Fruit fly (Drosophila melanogaster) ovary, adult (tissue): ENCODE results near the gene CG32706.
"Not testable (repeated sequence)": the region's sequence is repeated elsewhere in the genome, so short reads cannot be mapped to it uniquely, and the experiment has no call there.

ENCODE experiments used
- CG17801 ChIP-seq: fragments of 200-800 bp; optimal IDR thresholded peaks from 2 replicates; lab custom pipeline; 2019; ENCODE audit warnings: missing biosample characterization, mild to moderate bottlenecking, missing genetic modification characterization, moderate library complexity; ENCODE audit not compliant: partially characterized antibody

Gene CG32706

DNA sequence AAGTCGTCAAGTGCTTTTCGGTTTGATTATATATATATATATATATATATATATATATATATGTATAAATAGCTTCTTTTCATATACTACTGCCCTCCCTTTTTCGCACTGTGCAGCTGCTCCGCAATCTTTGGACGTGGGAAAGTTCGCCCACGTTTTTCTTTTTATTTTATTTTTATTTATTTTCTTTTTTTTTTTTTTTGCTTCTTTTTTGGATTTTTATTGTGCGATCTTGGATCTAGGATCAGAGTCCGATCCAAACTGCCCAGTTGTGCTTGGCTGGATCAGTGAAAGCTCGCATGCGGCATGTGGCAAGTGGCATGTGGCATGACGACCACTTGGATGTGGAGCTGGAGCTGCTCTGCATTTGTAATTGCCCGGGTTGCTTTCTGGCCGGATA is 23.5 kb upstream of the CG32706 start:
- TF ChIP-seq CG17801 (GFP tag; lab: Kevin White, UChicago) = no peak

DNA sequence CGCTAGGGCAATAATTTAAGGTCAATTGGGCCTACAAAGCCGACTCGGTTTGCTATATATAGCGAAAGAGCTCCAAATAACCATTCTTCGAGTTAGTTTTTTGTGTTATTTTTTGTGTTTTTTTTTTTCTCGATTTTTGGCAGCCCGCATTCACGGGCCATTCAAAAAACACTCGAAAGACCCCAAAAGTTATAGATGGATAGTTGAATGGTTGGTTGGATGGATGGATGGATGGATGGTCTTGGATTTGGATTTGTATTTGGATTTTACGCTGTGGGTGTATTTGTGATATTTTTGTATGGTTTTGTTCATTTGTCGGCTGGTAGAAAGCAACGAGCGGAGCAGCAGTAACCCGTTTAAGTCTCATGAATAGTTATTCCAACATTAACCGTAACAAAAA is 22.9 kb upstream of the CG32706 start:
- TF ChIP-seq CG17801 (GFP tag; lab: Kevin White, UChicago) = no peak

DNA sequence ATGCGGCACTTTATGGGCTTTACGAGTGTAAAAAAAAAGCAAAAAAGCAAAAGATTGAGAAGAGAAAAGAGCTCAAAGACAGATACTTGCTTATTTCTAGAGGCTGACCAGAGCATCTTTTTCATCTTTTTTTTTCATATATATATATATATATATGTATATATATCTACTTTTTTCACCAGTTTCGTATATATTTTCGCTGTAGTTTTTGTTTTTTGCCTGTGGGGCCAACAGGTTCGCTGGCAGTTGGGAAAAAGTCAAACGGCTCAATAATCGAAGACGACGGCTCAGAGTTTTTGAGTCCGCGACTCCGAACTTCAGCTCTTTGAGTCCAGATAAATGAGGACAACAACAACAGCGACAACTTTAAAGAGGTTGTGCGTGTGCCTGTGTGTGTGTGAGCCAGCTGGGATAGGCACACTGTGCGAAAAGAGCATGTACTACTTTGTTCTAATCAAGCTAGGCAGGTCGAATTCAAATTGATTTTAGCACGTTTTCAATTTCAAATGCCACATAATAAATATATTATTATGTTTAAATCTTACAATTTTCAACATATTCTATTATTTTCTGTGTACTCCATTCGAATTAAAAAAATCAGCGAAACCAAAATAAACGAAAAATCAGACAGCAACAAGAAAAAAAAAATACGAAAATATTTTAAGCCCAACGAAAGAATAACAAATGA is 20.0 kb upstream of the CG32706 start:
- TF ChIP-seq CG17801 (GFP tag; lab: Kevin White, UChicago) = no peak

DNA sequence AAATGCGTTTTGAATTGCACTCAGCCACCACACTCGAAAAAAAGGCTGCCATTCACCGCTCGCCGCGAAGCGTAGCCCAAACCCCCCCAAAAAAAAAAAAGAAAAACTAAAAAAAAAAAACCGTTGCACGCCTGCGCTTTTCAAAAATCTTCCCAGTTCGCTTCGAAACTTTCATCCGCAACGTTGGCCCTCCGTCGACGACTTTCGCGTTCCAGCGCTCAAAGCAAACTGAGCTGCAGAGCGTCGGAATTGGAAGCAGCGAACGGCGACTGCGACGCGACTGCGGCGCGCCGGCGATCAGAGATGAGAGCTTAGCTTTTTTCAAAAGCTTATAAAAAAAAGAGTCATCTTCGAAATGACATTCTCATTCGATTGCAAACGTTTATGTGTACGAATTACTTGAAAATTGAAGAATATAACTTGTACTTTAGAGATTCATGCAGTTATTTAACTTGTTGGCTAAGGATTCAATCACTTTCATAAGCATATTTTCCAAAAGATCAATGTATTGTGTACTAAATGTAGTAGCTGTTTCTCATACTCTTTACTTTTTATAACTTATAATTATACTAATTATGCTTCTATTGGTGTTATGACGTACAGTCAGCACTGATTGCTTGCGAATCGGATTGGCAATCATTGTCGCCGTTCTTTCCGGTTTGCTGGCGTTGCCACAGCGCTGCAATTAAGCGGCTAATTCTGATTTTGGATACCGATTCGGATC is 19.0 kb upstream of the CG32706 start, which contains the start of gene CG15365:
TSS of gene CG15365 (minus strand) at position 230 of the 724 bp plus-strand sequence.
- peak; percentile 26 for TF ChIP-seq CG17801 (GFP tag; lab: Kevin White, UChicago)

DNA sequence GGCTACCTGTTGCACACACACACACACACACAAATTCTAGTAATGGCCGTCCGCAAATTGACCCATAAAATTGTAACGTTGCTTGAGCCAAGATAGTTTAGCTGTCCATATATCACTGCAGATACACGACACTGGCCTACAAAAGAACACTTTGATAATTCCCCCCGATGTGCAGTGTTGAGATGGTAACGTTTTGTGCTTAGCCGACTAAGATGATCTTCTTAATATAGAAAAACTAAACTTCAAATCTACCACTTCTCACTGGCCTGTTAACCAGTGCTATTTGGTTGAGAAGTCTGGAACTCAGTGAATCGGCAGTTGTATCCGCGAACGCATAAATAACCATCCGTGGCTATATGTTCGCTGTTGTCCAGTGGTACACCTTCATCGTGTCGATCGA is 18.1 kb upstream of the CG32706 start:
- no peak for TF ChIP-seq CG17801 (GFP tag; lab: Kevin White, UChicago)

DNA sequence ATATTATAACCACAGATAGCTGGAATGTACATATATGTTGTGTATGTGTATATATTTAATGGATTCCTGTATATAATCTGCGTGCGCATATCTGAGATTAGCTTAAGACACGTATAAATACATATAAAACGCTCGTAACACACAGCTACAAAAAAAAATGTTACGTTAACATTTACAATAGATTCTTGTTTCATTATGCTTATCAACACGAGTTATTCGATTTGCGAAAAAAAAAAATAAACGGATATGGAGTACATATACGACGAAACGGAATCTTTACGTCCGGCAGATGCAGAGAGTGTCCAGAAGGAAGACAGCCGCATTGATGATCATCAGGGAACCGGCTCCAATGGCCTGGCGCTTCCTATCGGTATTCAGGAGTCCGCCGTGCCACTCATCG is 15.6 kb upstream of the CG32706 start, which contains the start of gene CG10970:
TSS of gene CG10970 (minus strand) at position 101 of the 400 bp plus-strand sequence.
- TF ChIP-seq CG17801 (GFP tag; lab: Kevin White, UChicago) = no peak

DNA sequence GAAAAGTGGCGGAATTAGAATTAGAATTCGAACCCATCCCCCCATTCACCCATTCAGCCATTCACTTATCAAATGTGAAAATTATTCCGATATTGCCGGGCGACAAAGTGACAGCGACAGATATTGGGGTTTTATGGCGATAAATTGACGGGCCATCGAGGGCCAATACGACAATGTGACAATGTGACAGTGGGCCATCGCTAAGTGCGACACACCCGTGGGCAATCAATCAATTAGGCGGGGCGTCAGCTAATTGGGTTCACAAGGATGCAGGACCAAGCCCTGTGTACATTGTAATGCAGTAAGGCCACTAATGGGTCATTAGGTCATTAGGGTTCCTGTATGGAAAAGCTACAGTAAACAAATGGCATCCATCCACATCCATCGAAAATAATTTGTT is 12.9 kb upstream of the CG32706 start:
- no peak for TF ChIP-seq CG17801 (GFP tag; lab: Kevin White, UChicago)

DNA sequence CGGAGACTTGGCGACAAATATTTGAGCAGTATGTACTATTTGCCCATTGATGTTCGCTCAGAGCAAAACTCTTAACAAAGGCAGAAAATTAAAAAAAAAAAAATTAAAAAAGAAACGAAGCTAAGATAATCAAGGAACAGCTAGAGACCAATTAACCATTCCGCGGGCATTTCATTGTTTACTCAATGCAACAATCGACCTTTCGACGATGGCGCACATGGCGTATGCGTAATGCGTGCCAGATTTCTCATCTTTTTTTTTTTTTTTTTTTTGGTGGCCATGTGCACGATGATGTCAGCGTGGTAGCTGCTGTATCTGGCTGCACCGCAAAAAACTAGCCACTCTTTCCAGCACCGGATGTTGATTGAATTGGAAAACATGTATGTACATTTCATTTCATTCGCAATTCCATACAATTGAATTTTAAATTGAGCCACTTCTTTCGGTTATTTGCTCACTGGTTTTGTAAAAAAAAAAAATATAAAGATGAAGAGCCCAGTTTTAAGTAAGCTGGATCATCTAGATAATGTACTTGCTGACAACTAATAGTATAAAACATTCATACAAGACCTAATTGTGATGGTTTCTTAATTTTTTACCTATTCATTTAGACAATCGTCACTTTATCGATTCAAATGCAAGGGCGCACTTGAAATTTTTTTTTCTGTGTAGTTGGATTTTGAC is 11.1 kb upstream of the CG32706 start:
- TF ChIP-seq CG17801 (GFP tag; lab: Kevin White, UChicago) = no peak

DNA sequence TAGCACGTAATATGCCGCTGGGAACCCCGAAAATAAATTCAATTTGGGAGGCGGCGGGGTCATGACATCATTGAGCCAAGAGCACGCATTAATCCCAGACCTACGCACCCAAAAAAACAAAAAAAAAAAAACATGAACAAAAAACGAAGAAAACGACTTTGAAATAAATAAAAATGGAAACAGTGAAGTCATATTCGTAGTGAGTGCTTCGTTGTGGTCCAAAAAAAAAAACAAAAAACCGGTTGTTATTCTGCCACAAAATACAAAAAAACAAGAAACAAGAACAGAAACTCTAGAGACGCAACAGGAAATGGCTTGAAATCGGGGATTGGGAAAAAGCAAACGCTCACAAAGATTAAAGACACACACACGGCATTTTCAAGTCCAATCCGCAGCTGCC is 9.4 kb upstream of the CG32706 start:
- TF ChIP-seq CG17801 (GFP tag; lab: Kevin White, UChicago) = no peak

DNA sequence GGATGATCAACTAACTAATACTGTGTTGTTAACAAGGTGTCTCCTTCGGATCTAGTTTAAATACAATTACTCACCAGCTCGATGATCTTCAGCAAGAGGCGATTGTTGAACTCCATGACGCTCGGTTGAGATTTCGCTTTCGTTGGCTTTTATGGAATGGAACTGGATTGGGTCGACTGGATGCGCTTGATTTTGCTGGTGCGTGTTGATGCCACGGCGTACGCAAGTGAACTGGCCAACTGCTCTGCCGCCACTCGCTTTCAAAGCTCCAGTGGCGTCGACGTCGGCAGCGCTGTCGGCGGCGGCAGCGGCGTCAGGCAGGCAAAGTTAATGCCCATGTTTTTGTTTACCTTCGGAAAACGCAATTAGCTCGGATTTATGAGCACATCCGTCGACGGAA is 8.7 kb upstream of the CG32706 start, which contains the start of gene CG44325:
TSS of gene CG44325 (minus strand) at position 237 of the 400 bp plus-strand sequence.
- no peak for TF ChIP-seq CG17801 (GFP tag; lab: Kevin White, UChicago)

DNA sequence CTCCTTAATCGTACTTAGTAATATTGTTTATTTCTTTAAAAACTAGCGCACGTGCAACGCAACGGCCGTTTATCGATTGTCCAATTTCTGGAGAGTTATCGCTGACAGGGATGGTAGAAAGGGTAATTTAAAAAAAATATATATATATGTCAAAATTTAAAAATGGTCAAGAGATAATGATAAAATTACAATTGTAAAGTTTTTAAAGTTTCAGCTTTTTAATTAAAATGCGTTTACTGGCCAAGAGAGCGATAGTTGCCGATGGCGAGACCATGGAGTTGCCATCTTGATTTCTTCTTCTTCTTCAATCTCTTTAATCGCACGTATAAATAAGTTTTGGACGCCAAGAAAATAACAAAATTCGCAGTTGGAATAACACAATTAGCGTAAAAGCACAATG is 6.0 kb upstream of the CG32706 start, which contains the start of the genes CG7246 and HP1b:
TSS of gene CG7246 (minus strand) at position 96 of the 400 bp plus-strand sequence.
TSS of gene HP1b (plus strand) at position 102 of the 400 bp plus-strand sequence.
- peak; percentile 91 for TF ChIP-seq CG17801 (GFP tag; lab: Kevin White, UChicago)

DNA sequence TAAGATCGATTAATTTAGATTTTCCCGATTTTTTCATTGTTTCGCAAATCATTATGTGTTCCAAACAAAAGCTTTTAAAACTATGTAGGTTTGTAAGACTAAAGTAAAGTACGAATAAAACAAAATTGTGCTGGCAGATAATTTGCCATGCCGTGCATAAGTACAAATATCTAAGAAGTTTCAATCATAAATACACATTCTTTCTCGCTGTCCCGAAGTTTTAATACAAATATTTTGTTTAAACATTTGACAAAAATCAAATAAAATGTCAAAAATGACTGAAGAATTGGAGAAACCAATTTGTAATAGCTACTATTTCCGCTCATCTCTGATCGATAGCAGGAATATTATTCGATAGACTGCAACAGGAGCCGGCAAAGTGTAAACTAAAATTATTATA is 4.3 kb upstream of the CG32706 start, which contains the start of gene APC4:
TSS of gene APC4 (plus strand) at position 332 of the 400 bp plus-strand sequence.
- TF ChIP-seq CG17801 (GFP tag; lab: Kevin White, UChicago) = peak; percentile 0

DNA sequence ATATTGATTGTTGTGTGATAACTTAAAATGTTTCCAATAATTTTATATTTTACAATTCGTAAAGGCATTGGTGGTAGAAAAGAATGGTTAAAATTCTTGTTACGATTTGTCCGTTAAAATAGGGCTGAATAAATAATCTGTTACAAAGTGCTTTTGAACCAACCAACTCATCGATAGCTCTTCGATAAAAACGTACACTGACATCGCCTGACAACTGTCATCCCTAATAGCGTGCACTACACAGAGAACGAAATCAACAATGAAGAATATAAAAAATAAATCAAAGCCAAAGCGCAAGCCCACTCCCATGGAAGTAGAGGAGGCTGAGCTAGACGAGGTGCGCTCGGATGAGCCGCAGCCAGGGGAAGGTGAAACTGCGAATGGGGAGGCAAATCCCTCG is 1.2 kb upstream of the CG32706 start, which contains the start of gene CG32708:
TSS of gene CG32708 (plus strand) at position 207 of the 400 bp plus-strand sequence.
- peak; percentile 51 for TF ChIP-seq CG17801 (GFP tag; lab: Kevin White, UChicago)

DNA sequence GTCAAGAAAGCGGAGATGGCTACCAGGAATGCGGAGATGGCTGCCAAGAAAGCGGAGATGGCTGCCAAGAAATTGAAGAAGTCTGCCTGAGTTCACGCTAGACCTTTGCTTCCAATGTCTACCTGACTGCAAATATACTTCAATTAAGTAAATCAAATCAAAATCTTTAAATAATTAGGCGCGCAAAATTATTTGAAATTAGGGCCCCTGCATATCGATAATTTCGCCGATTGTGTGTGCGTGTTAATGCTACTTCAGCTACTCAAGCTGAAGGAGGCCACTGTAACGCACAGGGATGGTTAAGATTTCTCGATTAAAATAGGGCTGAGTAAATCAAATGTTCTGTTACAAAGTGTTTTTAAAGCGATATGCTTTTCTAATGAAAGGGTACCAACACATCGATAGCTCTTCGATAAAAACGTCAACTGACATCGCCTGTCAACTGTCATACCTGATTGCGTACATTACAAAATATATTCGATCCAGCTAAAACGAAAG is 1.0 kb downstream of the CG32706 start, which contains the start of gene CG6999:
TSS of gene CG6999 (plus strand) at position 448 of the 498 bp plus-strand sequence.
- TF ChIP-seq CG17801 (GFP tag; lab: Kevin White, UChicago) = not testable (repeated sequence)
